Worm (Caenorhabditis elegans): ENCODE results near the gene ncx-7.

DNA sequence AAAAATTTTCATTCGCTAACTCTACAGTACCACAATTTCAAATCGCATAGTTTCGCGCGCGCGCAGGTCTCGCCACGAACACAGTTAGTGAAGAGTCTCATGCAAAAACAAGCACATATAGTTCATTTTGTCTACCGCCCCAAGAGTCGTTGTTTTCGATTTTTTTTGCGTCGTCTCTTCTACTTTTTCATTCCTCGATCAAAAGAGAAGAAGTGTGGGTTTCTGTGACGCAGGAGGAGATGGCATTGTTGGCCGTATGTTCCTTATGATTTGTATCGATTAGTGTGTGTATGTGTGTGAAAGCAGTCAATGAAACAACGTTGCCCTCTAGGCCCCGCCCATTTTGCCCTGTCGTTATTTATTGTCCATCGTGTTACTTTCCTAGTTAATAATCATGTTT, 22.2 kb downstream of the ncx-7 start:
- no peak for TF ChIP-seq ref-1 (GFP tag; conservative IDR thresholded peaks at IDR 0.05)
- no peak for TF ChIP-seq med-1 (GFP tag; optimal IDR thresholded peaks at IDR 0.05; ENCODE audit: insufficient read depth)
- no peak for TF ChIP-seq ztf-23 (GFP tag; IDR thresholded peaks at IDR 0.05)
